Worm (Caenorhabditis elegans): ENCODE measurements around the gene aexr-2.

- no peak for TF ChIP-seq ama-1 (optimal IDR thresholded peaks at IDR 0.05)
- no peak for TF ChIP-seq F13C5.2 (tag; optimal IDR thresholded peaks at IDR 0.05)
- TF ChIP-seq tbx-11 (GFP tag; IDR thresholded peaks at IDR 0.05) = no peak
- no peak for TF ChIP-seq flt-1 (GFP tag; IDR thresholded peaks at IDR 0.05)
- TF ChIP-seq tra-4 (tag; optimal IDR thresholded peaks at IDR 0.05) = no peak
- TF ChIP-seq tbx-37 (GFP tag; conservative IDR thresholded peaks at IDR 0.05) = no peak
- TF ChIP-seq hmbx-1 (tag; optimal IDR thresholded peaks at IDR 0.05) = no peak
- no peak for TF ChIP-seq scrt-1 (GFP tag; IDR thresholded peaks at IDR 0.05)
- TF ChIP-seq ceh-36 (tag; optimal IDR thresholded peaks at IDR 0.05) = no peak
Measured at ce11 chrX:6601967-6602366, 29.4 kb downstream of the aexr-2 start.

All from whole organism, early embryonic.